Worm (Caenorhabditis elegans) whole organism, L2 larva: ENCODE data around the gene trpp-4.
A peak's percentile ranks its signal among the peaks of the same experiment; 100 is the strongest.

Experiments used
- C34F6.9 ChIP-seq: fragments of 150-350 bp; optimal IDR thresholded peaks from 2 replicates; lab custom pipeline; 2014; ENCODE audit warnings: missing biosample characterization, missing genetic modification characterization
- F13H6.1 ChIP-seq: sonication (generic microtip); optimal IDR thresholded peaks from 2 replicates; lab custom pipeline; 2016; ENCODE audit warnings: missing genetic modification characterization, missing compliant biosample characterization
- R02D3.7 ChIP-seq: fragments of 150-350 bp; optimal IDR thresholded peaks from 2 replicates; lab custom pipeline; 2014; ENCODE audit warnings: missing biosample characterization, missing genetic modification characterization
- Y55F3AM.14 ChIP-seq: fragments of 200-800 bp; sonication (Bioruptor generic); optimal IDR thresholded peaks from 2 replicates; lab custom pipeline; 2018; ENCODE audit warnings: mild to moderate bottlenecking, missing genetic modification characterization, missing compliant biosample characterization
- ZK546.5 ChIP-seq: sonication (generic microtip); optimal IDR thresholded peaks from 2 replicates; lab custom pipeline; 2017; ENCODE audit warnings: missing biosample characterization, missing genetic modification characterization
- ama-1 ChIP-seq: fragments of 150-350 bp; optimal IDR thresholded peaks from 2 replicates; lab custom pipeline; 2018; ENCODE audit warnings: inconsistent platforms
- blmp-1 ChIP-seq: sonication (generic microtip); optimal IDR thresholded peaks from 2 replicates; lab custom pipeline; 2017; ENCODE audit warnings: missing genetic modification characterization, mild to moderate bottlenecking, missing compliant biosample characterization, antibody characterized with exemption, moderate library complexity; ENCODE audit not compliant: insufficient read depth
- ceh-16 ChIP-seq: fragments of 150-350 bp; optimal IDR thresholded peaks from 2 replicates; lab custom pipeline; 2014; ENCODE audit warnings: missing biosample characterization, missing genetic modification characterization
- crh-2 ChIP-seq: sonication (generic microtip); optimal IDR thresholded peaks from 2 replicates; lab custom pipeline; 2017; ENCODE audit warnings: missing biosample characterization, missing genetic modification characterization
- egl-27 ChIP-seq: sonication (generic microtip); optimal IDR thresholded peaks from 3 replicates; lab custom pipeline; 2017; ENCODE audit warnings: missing biosample characterization, missing genetic modification reagents, missing genetic modification characterization
- elt-1 ChIP-seq: fragments of 150-350 bp; optimal IDR thresholded peaks from 2 replicates; lab custom pipeline; 2014; ENCODE audit warnings: missing biosample characterization, missing genetic modification characterization
- elt-3 ChIP-seq: sonication (generic microtip); optimal IDR thresholded peaks from 2 replicates; lab custom pipeline; 2017; ENCODE audit warnings: missing biosample characterization, missing genetic modification characterization
- fos-1 ChIP-seq: fragments of 150-350 bp; optimal IDR thresholded peaks from 2 replicates; lab custom pipeline; 2014; ENCODE audit warnings: missing biosample characterization, missing genetic modification characterization
- lin-13 ChIP-seq: fragments of 150-350 bp; optimal IDR thresholded peaks from 2 replicates; lab custom pipeline; 2014; ENCODE audit warnings: missing biosample characterization, missing genetic modification reagents, missing genetic modification characterization
- lin-39 ChIP-seq: fragments of 150-350 bp; optimal IDR thresholded peaks from 2 replicates; lab custom pipeline; 2014; ENCODE audit warnings: missing biosample characterization, missing genetic modification reagents, missing genetic modification characterization
- lsy-2 ChIP-seq, 2 experiments: fragments of 150-350 bp in 1 of 2; sonication (generic microtip) in 1 of 2; optimal IDR thresholded peaks; 2 replicates each; lab custom pipeline; 2014 to 2017; ENCODE audit warnings: missing biosample characterization in 2 of 2, missing genetic modification characterization in 2 of 2
- mbf-1 ChIP-seq: sonication (generic microtip); optimal IDR thresholded peaks from 2 replicates; lab custom pipeline; 2017; ENCODE audit warnings: missing biosample characterization, missing genetic modification characterization
- mdl-1 ChIP-seq, 2 experiments: fragments of 150-350 bp in 1 of 2; sonication (generic microtip) in 1 of 2; optimal IDR thresholded peaks; 2 replicates each; lab custom pipeline; 2017; ENCODE audit warnings: missing biosample characterization in 2 of 2, missing genetic modification characterization in 2 of 2
- nhr-10 ChIP-seq: sonication (generic microtip); optimal IDR thresholded peaks from 2 replicates; lab custom pipeline; 2017; ENCODE audit warnings: missing biosample characterization, missing genetic modification characterization
- nhr-11 ChIP-seq: fragments of 150-350 bp; optimal IDR thresholded peaks from 2 replicates; lab custom pipeline; 2014; ENCODE audit warnings: missing biosample characterization, missing genetic modification characterization
- nhr-12 ChIP-seq: fragments of 150-350 bp; optimal IDR thresholded peaks from 2 replicates; lab custom pipeline; 2014; ENCODE audit warnings: missing biosample characterization, missing genetic modification characterization
- nhr-129 ChIP-seq: fragments of 150-350 bp; optimal IDR thresholded peaks from 2 replicates; lab custom pipeline; 2014; ENCODE audit warnings: missing biosample characterization, missing genetic modification characterization
- nhr-21 ChIP-seq: fragments of 150-350 bp; optimal IDR thresholded peaks from 2 replicates; lab custom pipeline; 2014; ENCODE audit warnings: missing biosample characterization, missing genetic modification characterization
- nhr-23 ChIP-seq: fragments of 150-350 bp; optimal IDR thresholded peaks from 2 replicates; lab custom pipeline; 2014; ENCODE audit warnings: missing biosample characterization, missing genetic modification reagents, missing genetic modification characterization
- nhr-237 ChIP-seq: fragments of 150-350 bp; optimal IDR thresholded peaks from 2 replicates; lab custom pipeline; 2014; ENCODE audit warnings: missing biosample characterization, missing genetic modification characterization
- nhr-6 ChIP-seq: fragments of 150-350 bp; optimal IDR thresholded peaks from 2 replicates; lab custom pipeline; 2014; ENCODE audit warnings: missing biosample characterization, missing genetic modification characterization
- nhr-77 ChIP-seq: fragments of 150-350 bp; optimal IDR thresholded peaks from 2 replicates; lab custom pipeline; 2014; ENCODE audit warnings: missing biosample characterization, missing genetic modification characterization
- skn-1 ChIP-seq: sonication (generic microtip); optimal IDR thresholded peaks from 2 replicates; lab custom pipeline; 2017; ENCODE audit warnings: missing biosample characterization, missing genetic modification characterization
- sma-3 ChIP-seq: sonication (generic microtip); optimal IDR thresholded peaks from 2 replicates; lab custom pipeline; 2016; ENCODE audit warnings: missing genetic modification reagents, missing genetic modification characterization, missing compliant biosample characterization
- sma-9 ChIP-seq, 2 experiments: fragments of 150-350 bp in 1 of 2; sonication (generic microtip) in 1 of 2; optimal IDR thresholded peaks; 2 replicates each; lab custom pipeline; 2014 to 2016; ENCODE audit warnings: missing genetic modification characterization in 2 of 2, mild to moderate bottlenecking in 1 of 2, missing biosample characterization in 1 of 2, missing compliant biosample characterization in 1 of 2, missing genetic modification reagents in 1 of 2, moderate library complexity in 1 of 2
- snpc-4 ChIP-seq: fragments of 150-350 bp; optimal IDR thresholded peaks from 2 replicates; lab custom pipeline; 2014; ENCODE audit warnings: missing biosample characterization, missing genetic modification characterization
- unc-55 ChIP-seq: fragments of 150-350 bp; sonication (generic microtip); optimal IDR thresholded peaks from 3 replicates; lab custom pipeline; 2014; ENCODE audit warnings: missing biosample characterization, missing genetic modification reagents, missing genetic modification characterization
- zag-1 ChIP-seq: fragments of 150-350 bp; optimal IDR thresholded peaks from 2 replicates; lab custom pipeline; 2014; ENCODE audit warnings: missing biosample characterization, missing genetic modification characterization
- ztf-1 ChIP-seq: fragments of 200-800 bp; sonication (Bioruptor generic); conservative IDR thresholded peaks from 2 replicates; pipeline ENCODE4 v1.3.6; 2022; ENCODE audit warnings: missing genetic modification characterization, missing compliant biosample characterization
- ztf-11 ChIP-seq: sonication (generic microtip); optimal IDR thresholded peaks from 2 replicates; lab custom pipeline; 2017; ENCODE audit warnings: missing biosample characterization, missing genetic modification characterization
- ztf-4 ChIP-seq: fragments of 150-350 bp; optimal IDR thresholded peaks from 2 replicates; lab custom pipeline; 2014; ENCODE audit warnings: missing biosample characterization, missing genetic modification characterization

The trpp-4 gene

ce11 chrV:9399886-9400373 lies at the start of gene trpp-4:
Gene trpp-4, plus strand, starts transcription at chrV:9400327.
- peak; percentile 63 for TF ChIP-seq blmp-1 (tag; lab: Kevin White, UChicago)
- TF ChIP-seq F13H6.1 (tag; lab: Kevin White, UChicago) = no peak
- TF ChIP-seq mbf-1 = no peak
- no peak for TF ChIP-seq R02D3.7
- no peak for TF ChIP-seq ztf-1 (GFP tag; lab: Robert Waterston, UW)
- TF ChIP-seq ztf-4 (tag; lab: Kevin White, UChicago) = no peak
- TF ChIP-seq ZK546.5 (tag; lab: Kevin White, UChicago) = no peak
- TF ChIP-seq unc-55 (GFP tag; lab: Kevin White, UChicago) = no peak
- TF ChIP-seq C34F6.9 (tag; lab: Kevin White, UChicago) = peak; percentile 12
- no peak for TF ChIP-seq ama-1
- TF ChIP-seq skn-1 (tag; lab: Kevin White, UChicago) = no peak
- no peak for TF ChIP-seq nhr-237
- no peak for TF ChIP-seq sma-3 (GFP tag; lab: Kevin White, UChicago)
- no peak for TF ChIP-seq lin-13
- TF ChIP-seq, all 48 proteins: peak for 2

- no peak for TF ChIP-seq nhr-129 (tag; lab: Kevin White, UChicago)
- no peak for TF ChIP-seq ama-1
- TF ChIP-seq crh-2 (tag; lab: Kevin White, UChicago) = no peak
- TF ChIP-seq ztf-1 (GFP tag; lab: Robert Waterston, UW) = no peak
- no peak for TF ChIP-seq nhr-6 (tag; lab: Kevin White, UChicago)
These were observed 47.2 kb upstream of the trpp-4 start, which contains the start of gene srx-46 for ce11 chrV:9352947-9353346. Gene srx-46, plus strand, starts transcription at chrV:9353247.

ce11 chrV:9355371-9355770 lies 44.8 kb upstream of the trpp-4 start, which contains the start of gene ttr-40:
Gene ttr-40, minus strand, starts transcription at chrV:9355471.
- TF ChIP-seq nhr-21 (tag; lab: Kevin White, UChicago) = no peak
- TF ChIP-seq Y55F3AM.14 (GFP tag; lab: Kevin White, UChicago) = no peak
- TF ChIP-seq blmp-1 (tag; lab: Kevin White, UChicago) = no peak
- no peak for TF ChIP-seq lsy-2 (tag; optimal IDR thresholded peaks at IDR 0.05; lab: Kevin White, UChicago)
- TF ChIP-seq ztf-11 (tag; lab: Kevin White, UChicago) = no peak
- no peak for TF ChIP-seq ztf-1 (GFP tag; lab: Robert Waterston, UW)
- no peak for TF ChIP-seq nhr-12
- TF ChIP-seq nhr-237 = no peak
- no peak for TF ChIP-seq mdl-1 (tag; optimal IDR thresholded peaks at IDR 0.05; lab: Kevin White, UChicago)
- no peak for TF ChIP-seq lin-13
- TF ChIP-seq C34F6.9 (tag; lab: Kevin White, UChicago) = no peak
- no peak for TF ChIP-seq elt-1 (tag; lab: Kevin White, UChicago)

ce11 chrV:9356345-9356744 lies 43.8 kb upstream of the trpp-4 start, which contains the start of gene ttr-49:
Gene ttr-49, minus strand, starts transcription at chrV:9356515.
- TF ChIP-seq ztf-11 (tag; lab: Kevin White, UChicago) = no peak
- peak; percentile 59 for TF ChIP-seq fos-1 (tag; lab: Kevin White, UChicago)
- TF ChIP-seq, all 48 proteins: peak for 1

ce11 chrV:9359674-9360073 lies 40.5 kb upstream of the trpp-4 start, which contains the start of gene gpa-3:
Gene gpa-3, minus strand, starts transcription at chrV:9359774.
- no peak for TF ChIP-seq ama-1

- TF ChIP-seq nhr-23 = no peak
- no peak for TF ChIP-seq nhr-6 (tag; lab: Kevin White, UChicago)
- TF ChIP-seq lsy-2 (tag; optimal IDR thresholded peaks at IDR 0.05; lab: Kevin White, UChicago) = no peak
- no peak for TF ChIP-seq F13H6.1 (tag; lab: Kevin White, UChicago)
- no peak for TF ChIP-seq lin-39 (tag; lab: Kevin White, UChicago)
- TF ChIP-seq nhr-21 (tag; lab: Kevin White, UChicago) = no peak
- no peak for TF ChIP-seq mbf-1
- TF ChIP-seq ztf-4 (tag; lab: Kevin White, UChicago) = no peak
- no peak for TF ChIP-seq nhr-11 (tag; lab: Kevin White, UChicago)
- TF ChIP-seq ZK546.5 (tag; lab: Kevin White, UChicago) = no peak
- TF ChIP-seq Y55F3AM.14 (GFP tag; lab: Kevin White, UChicago) = no peak
These were observed 29.1 kb upstream of the trpp-4 start, which contains the start of gene E02C12.6 for ce11 chrV:9370986-9371385. Gene E02C12.6, minus strand, starts transcription at chrV:9371086.

- TF ChIP-seq elt-1 (tag; lab: Kevin White, UChicago) (no peak), C34F6.9 (tag; lab: Kevin White, UChicago) (no peak), nhr-12 (no peak), nhr-77 (no peak), lsy-2 (tag; optimal IDR thresholded peaks at IDR 0.05; lab: Kevin White, UChicago) (no peak), mdl-1 (tag; optimal IDR thresholded peaks at IDR 0.05; lab: Kevin White, UChicago) (no peak), nhr-6 (tag; lab: Kevin White, UChicago) (no peak), mbf-1 (no peak), ZK546.5 (tag; lab: Kevin White, UChicago) (no peak), crh-2 (tag; lab: Kevin White, UChicago) (peak; percentile 24), nhr-10 (tag; lab: Kevin White, UChicago) (no peak), R02D3.7 (no peak), elt-3 (no peak), egl-27 (no peak), snpc-4 (tag; lab: Kevin White, UChicago) (no peak), zag-1 (no peak), sma-9 (GFP tag; optimal IDR thresholded peaks at IDR 0.05; lab: Kevin White, UChicago) (peak; percentile 16), sma-9 (tag; optimal IDR thresholded peaks at IDR 0.05; lab: Kevin White, UChicago) (no peak), nhr-23 (no peak), sma-3 (GFP tag; lab: Kevin White, UChicago) (no peak), ceh-16 (no peak), unc-55 (GFP tag; lab: Kevin White, UChicago) (no peak), nhr-129 (tag; lab: Kevin White, UChicago) (peak; percentile 24), Y55F3AM.14 (GFP tag; lab: Kevin White, UChicago) (no peak)
These were observed 26.7 kb upstream of the trpp-4 start, which contains the start of gene E02C12.8 for ce11 chrV:9373473-9373872. Gene E02C12.8, minus strand, starts transcription at chrV:9373613.
